Worm (Caenorhabditis elegans): ENCODE results near the gene npr-4.
A peak's percentile ranks its signal among the peaks of the same experiment; 100 is the strongest.

Gene npr-4

DNA sequence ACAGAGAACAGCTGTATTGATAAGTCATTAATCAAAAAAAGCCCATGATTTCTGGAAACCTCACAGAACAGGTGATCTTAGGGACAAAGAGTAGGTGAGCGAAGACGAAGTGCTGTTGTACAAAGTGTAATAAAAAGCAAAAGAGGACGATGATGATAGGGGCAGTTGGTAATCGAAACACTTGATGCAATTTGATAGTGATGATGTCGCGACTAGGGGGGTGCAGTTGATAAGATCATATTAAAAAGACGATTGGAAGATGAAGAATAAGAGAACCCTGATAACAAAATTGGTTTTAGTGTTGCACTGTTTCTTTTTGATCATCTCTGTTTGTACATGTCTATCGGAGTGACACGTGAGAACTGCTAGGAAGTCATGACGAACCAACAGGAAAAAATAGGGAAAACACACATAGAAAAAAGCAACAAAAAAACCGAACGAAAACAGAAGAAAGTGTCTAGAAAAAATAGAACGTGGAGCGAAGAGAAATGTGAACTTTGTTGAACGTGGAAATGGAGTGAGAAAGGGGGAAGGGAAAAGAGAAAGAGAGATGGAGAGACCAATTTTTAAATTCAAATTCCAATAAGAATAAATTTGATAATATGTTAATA is 42.0 kb downstream of the npr-4 start:
- TF ChIP-seq ceh-16 (tag; optimal IDR thresholded peaks at IDR 0.05) (no peak), snpc-4 (tag; optimal IDR thresholded peaks at IDR 0.05) (no peak), aly-2 (tag; optimal IDR thresholded peaks at IDR 0.05) (no peak), ZK546.5 (tag; optimal IDR thresholded peaks at IDR 0.05) (no peak), mdl-1 (tag; optimal IDR thresholded peaks at IDR 0.05) (peak in 1 of 2 experiments; percentile 24), mab-5 (tag; optimal IDR thresholded peaks at IDR 0.05) (peak; percentile 64), nhr-11 (tag; optimal IDR thresholded peaks at IDR 0.05) (no peak), lin-11 (tag; optimal IDR thresholded peaks at IDR 0.05) (no peak), unc-55 (GFP tag; optimal IDR thresholded peaks at IDR 0.05) (no peak), nhr-21 (tag; optimal IDR thresholded peaks at IDR 0.05) (peak; percentile 71), C34F6.9 (tag; optimal IDR thresholded peaks at IDR 0.05) (peak; percentile 56), F13H6.1 (tag; optimal IDR thresholded peaks at IDR 0.05) (peak; percentile 89), ceh-82 (tag; optimal IDR thresholded peaks at IDR 0.05) (no peak), crh-2 (tag; optimal IDR thresholded peaks at IDR 0.05) (peak; percentile 88), elt-3 (tag; optimal IDR thresholded peaks at IDR 0.05) (no peak), ama-1 (optimal IDR thresholded peaks at IDR 0.05) (peak; percentile 39), dmd-4 (tag; optimal IDR thresholded peaks at IDR 0.05) (no peak), blmp-1 (tag; optimal IDR thresholded peaks at IDR 0.05; ENCODE audit: insufficient read depth) (peak; percentile 44), mbf-1 (tag; optimal IDR thresholded peaks at IDR 0.05) (no peak), nhr-23 (tag; optimal IDR thresholded peaks at IDR 0.05) (no peak), zag-1 (tag; optimal IDR thresholded peaks at IDR 0.05) (no peak), lin-39 (tag; optimal IDR thresholded peaks at IDR 0.05) (no peak), Y55F3AM.14 (GFP tag; optimal IDR thresholded peaks at IDR 0.05) (peak; percentile 31), nhr-12 (tag; optimal IDR thresholded peaks at IDR 0.05) (no peak), nhr-6 (tag; optimal IDR thresholded peaks at IDR 0.05) (peak; percentile 47), nhr-237 (tag; optimal IDR thresholded peaks at IDR 0.05) (no peak), ztf-11 (tag; optimal IDR thresholded peaks at IDR 0.05) (no peak), fos-1 (tag; optimal IDR thresholded peaks at IDR 0.05) (peak; percentile 89), lsy-2 (tag; optimal IDR thresholded peaks at IDR 0.05) (peak in 1 of 2 experiments; percentile 69), R02D3.7 (tag; optimal IDR thresholded peaks at IDR 0.05) (no peak), lin-13 (GFP tag; optimal IDR thresholded peaks at IDR 0.05) (peak; percentile 47), sma-3 (GFP tag; optimal IDR thresholded peaks at IDR 0.05) (peak; percentile 83), gmeb-1 (tag; optimal IDR thresholded peaks at IDR 0.05) (peak; percentile 38), unc-39 (tag; optimal IDR thresholded peaks at IDR 0.05) (no peak), ztf-1 (GFP tag; conservative IDR thresholded peaks at IDR 0.05) (no peak), ztf-4 (tag; optimal IDR thresholded peaks at IDR 0.05) (peak; percentile 16), sem-4 (tag; optimal IDR thresholded peaks at IDR 0.05) (peak; percentile 62), alr-1 (tag; optimal IDR thresholded peaks at IDR 0.05) (no peak), nhr-10 (tag; optimal IDR thresholded peaks at IDR 0.05) (no peak), nhr-25 (tag; optimal IDR thresholded peaks at IDR 0.05) (peak; percentile 57), nhr-77 (tag; optimal IDR thresholded peaks at IDR 0.05) (no peak), egl-27 (tag; optimal IDR thresholded peaks at IDR 0.05) (peak; percentile 48), skn-1 (tag; optimal IDR thresholded peaks at IDR 0.05) (no peak), elt-1 (tag; optimal IDR thresholded peaks at IDR 0.05) (no peak), nhr-129 (tag; optimal IDR thresholded peaks at IDR 0.05) (peak; percentile 90), sma-9 (GFP tag; optimal IDR thresholded peaks at IDR 0.05) (peak; percentile 96), sma-9 (tag; optimal IDR thresholded peaks at IDR 0.05) (no peak), unc-62 (GFP tag; optimal IDR thresholded peaks at IDR 0.05) (no peak), peb-1 (tag; optimal IDR thresholded peaks at IDR 0.05) (no peak)

Data from whole organism, L2 larva.